Worm (Caenorhabditis elegans) whole organism, L1 larva: Measurements from ENCODE around the gene col-157.

Experiments
- F16B12.6 ChIP-seq: fragments of 150-350 bp; optimal IDR thresholded peaks from 2 replicates; lab custom pipeline; 2014; ENCODE audit warnings: missing biosample characterization, missing genetic modification characterization
- alr-1 ChIP-seq: fragments of 200-800 bp; sonication (Bioruptor generic); optimal IDR thresholded peaks from 2 replicates; lab custom pipeline; 2018; ENCODE audit warnings: borderline replicate concordance, mild to moderate bottlenecking, missing genetic modification characterization, missing compliant biosample characterization
- blmp-1 ChIP-seq: fragments of 150-350 bp; optimal IDR thresholded peaks from 2 replicates; lab custom pipeline; 2014; ENCODE audit warnings: missing biosample characterization, missing genetic modification characterization
- ceh-63 ChIP-seq: fragments of 200-800 bp; sonication (Bioruptor generic); optimal IDR thresholded peaks from 2 replicates; lab custom pipeline; 2018; ENCODE audit warnings: mild to moderate bottlenecking, missing genetic modification characterization, missing compliant biosample characterization
- ceh-8 ChIP-seq: fragments of 200-800 bp; sonication (Bioruptor generic); optimal IDR thresholded peaks from 2 replicates; lab custom pipeline; 2018; ENCODE audit warnings: mild to moderate bottlenecking, missing genetic modification characterization, moderate library complexity, missing compliant biosample characterization
- ceh-82 ChIP-seq, 3 experiments: fragments of 150-350 bp in 1 of 3; sonication (generic microtip) in 2 of 3; optimal IDR thresholded peaks; 2 replicates each; lab custom pipeline; 2014 to 2017; ENCODE audit warnings: missing biosample characterization in 3 of 3, missing genetic modification characterization in 3 of 3
- ceh-88 ChIP-seq: fragments of 200-800 bp; sonication (Bioruptor generic); IDR thresholded peaks from 2 replicates; pipeline ENCODE4 v1.3.6; 2022; ENCODE audit warnings: missing genetic modification characterization, missing compliant biosample characterization
- efl-1 ChIP-seq, 4 experiments: fragments of 150-350 bp; optimal IDR thresholded peaks in 3 of 4; peaks in 1 of 4; 1 replicate in 1 of 4; 2 replicates in 3 of 4; lab custom pipeline; 2014; ENCODE audit warnings: missing biosample characterization in 2 of 4, missing genetic modification characterization in 2 of 4, missing genetic modification reagents in 2 of 4
- efl-3 ChIP-seq: fragments of 200-800 bp; sonication (Bioruptor generic); optimal IDR thresholded peaks from 2 replicates; lab custom pipeline; 2018; ENCODE audit warnings: mild to moderate bottlenecking, missing genetic modification characterization, missing compliant biosample characterization
- egl-13 ChIP-seq: sonication (generic microtip); optimal IDR thresholded peaks from 2 replicates; lab custom pipeline; 2016; ENCODE audit warnings: missing genotype, missing genetic modification reagents, missing genetic modification characterization, missing compliant biosample characterization
- elt-3 ChIP-seq, 6 experiments: fragments of 150-350 bp in 1 of 6; sonication (generic microtip); optimal IDR thresholded peaks; 2 replicates each; lab custom pipeline; 2017 to 2018; ENCODE audit warnings: missing biosample characterization in 6 of 6, missing genetic modification characterization in 6 of 6, inconsistent platforms in 1 of 6
- ets-5 ChIP-seq: fragments of 200-800 bp; sonication (Bioruptor generic); IDR thresholded peaks from 2 replicates; pipeline ENCODE4 v1.3.6; 2022; ENCODE audit warnings: missing genetic modification characterization, missing compliant biosample characterization
- fkh-4 ChIP-seq: sonication (generic microtip); optimal IDR thresholded peaks from 2 replicates; lab custom pipeline; 2016; ENCODE audit warnings: missing compliant biosample characterization, missing genetic modification characterization, borderline replicate concordance
- fkh-8 ChIP-seq: sonication (generic microtip); optimal IDR thresholded peaks from 2 replicates; lab custom pipeline; 2016; ENCODE audit warnings: mild to moderate bottlenecking, missing genetic modification characterization, missing compliant biosample characterization
- hlh-17 ChIP-seq: fragments of 200-800 bp; sonication (Bioruptor generic); optimal IDR thresholded peaks from 2 replicates; lab custom pipeline; 2018; ENCODE audit warnings: missing genetic modification characterization, mild to moderate bottlenecking, missing compliant biosample characterization, moderate library complexity, borderline replicate concordance
- hlh-4 ChIP-seq: sonication (generic microtip); optimal IDR thresholded peaks from 2 replicates; lab custom pipeline; 2016; ENCODE audit warnings: mild to moderate bottlenecking, missing genetic modification characterization, missing compliant biosample characterization
- hpl-2 ChIP-seq: fragments of 150-350 bp; optimal IDR thresholded peaks from 2 replicates; lab custom pipeline; 2014; ENCODE audit warnings: missing biosample characterization, missing genetic modification reagents, missing genetic modification characterization
- isw-1 ChIP-seq: fragments of 200-800 bp; sonication (Bioruptor generic); IDR thresholded peaks from 2 replicates; pipeline ENCODE4 v1.3.6; 2022; ENCODE audit warnings: missing genetic modification characterization, missing compliant biosample characterization
- lin-13 ChIP-seq: fragments of 150-350 bp; optimal IDR thresholded peaks from 2 replicates; lab custom pipeline; 2014; ENCODE audit warnings: missing biosample characterization, missing genetic modification reagents, missing genetic modification characterization
- lin-15B ChIP-seq: fragments of 150-350 bp; sonication (generic microtip); optimal IDR thresholded peaks from 3 replicates; lab custom pipeline; 2014; ENCODE audit warnings: missing biosample characterization, missing genetic modification characterization
- lin-39 ChIP-seq: fragments of 150-350 bp; optimal IDR thresholded peaks from 2 replicates; lab custom pipeline; 2014; ENCODE audit warnings: missing biosample characterization, missing genetic modification reagents, missing genetic modification characterization
- lsy-2 ChIP-seq, 2 experiments: fragments of 150-350 bp; optimal IDR thresholded peaks; 2 replicates each; lab custom pipeline; 2014; ENCODE audit warnings: missing biosample characterization in 2 of 2, missing genetic modification characterization in 2 of 2
- mdl-1 ChIP-seq, 2 experiments: fragments of 150-350 bp; optimal IDR thresholded peaks; 2 replicates each; lab custom pipeline; 2014 to 2017; ENCODE audit warnings: missing biosample characterization in 2 of 2, missing genetic modification characterization in 2 of 2, inconsistent platforms in 1 of 2
- nhr-11 ChIP-seq: fragments of 150-350 bp; optimal IDR thresholded peaks from 2 replicates; lab custom pipeline; 2014; ENCODE audit warnings: missing biosample characterization, missing genetic modification characterization
- nhr-20 ChIP-seq: sonication (generic microtip); optimal IDR thresholded peaks from 2 replicates; lab custom pipeline; 2016; ENCODE audit warnings: mild to moderate bottlenecking, missing genetic modification characterization, missing compliant biosample characterization
- nhr-237 ChIP-seq: fragments of 150-350 bp; optimal IDR thresholded peaks from 2 replicates; lab custom pipeline; 2014; ENCODE audit warnings: missing biosample characterization, missing genetic modification characterization
- rnt-1 ChIP-seq: sonication (generic microtip); optimal IDR thresholded peaks from 2 replicates; lab custom pipeline; 2016; ENCODE audit warnings: mild to moderate bottlenecking, missing genetic modification characterization, moderate library complexity, missing compliant biosample characterization
- skn-1 ChIP-seq: fragments of 150-350 bp; optimal IDR thresholded peaks from 2 replicates; lab custom pipeline; 2014; ENCODE audit warnings: missing biosample characterization, missing genetic modification characterization
- snu-23 ChIP-seq: sonication (generic microtip); optimal IDR thresholded peaks from 2 replicates; lab custom pipeline; 2016; ENCODE audit warnings: missing genetic modification characterization, missing compliant biosample characterization
- sptf-1 ChIP-seq: fragments of 150-350 bp; optimal IDR thresholded peaks from 2 replicates; lab custom pipeline; 2014; ENCODE audit warnings: missing biosample characterization, missing genetic modification characterization
- unc-130 ChIP-seq: fragments of 150-350 bp; optimal IDR thresholded peaks from 2 replicates; lab custom pipeline; 2017; ENCODE audit warnings: missing biosample characterization, missing genetic modification characterization, inconsistent platforms
- unc-30 ChIP-seq: sonication (generic microtip); optimal IDR thresholded peaks from 2 replicates; lab custom pipeline; 2017; ENCODE audit warnings: missing biosample characterization, missing genetic modification characterization
- vab-15 ChIP-seq: sonication (generic microtip); optimal IDR thresholded peaks from 2 replicates; lab custom pipeline; 2017; ENCODE audit warnings: missing genotype, mild to moderate bottlenecking, missing genetic modification characterization, missing compliant biosample characterization
- zag-1 ChIP-seq: fragments of 150-350 bp; optimal IDR thresholded peaks from 2 replicates; lab custom pipeline; 2014; ENCODE audit warnings: missing biosample characterization, missing genetic modification characterization

Gene col-157

DNA sequence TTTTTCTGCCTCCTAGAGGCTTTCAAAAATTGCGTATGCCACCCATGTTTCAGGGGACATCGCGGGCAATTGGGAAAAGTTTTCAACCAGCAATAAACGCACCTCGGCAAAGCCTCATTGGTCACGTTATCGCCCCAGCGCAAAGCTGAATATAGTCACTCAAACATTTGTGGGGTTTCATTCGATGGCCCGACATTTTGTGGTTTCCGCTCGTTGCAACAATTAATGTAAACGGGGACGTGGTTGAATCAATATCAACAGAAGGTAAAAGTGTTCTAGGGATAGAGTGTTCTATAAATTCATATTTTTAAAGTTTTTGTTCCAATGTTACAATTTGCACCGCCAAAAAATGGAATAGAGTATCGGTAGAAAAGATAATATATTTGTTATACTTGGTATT, 4.4 kb downstream of the col-157 start:
- no peak for TF ChIP-seq efl-1 (optimal IDR thresholded peaks at IDR 0.05; lab: Kevin White, UChicago)
- no peak for TF ChIP-seq efl-1 (GFP tag; optimal IDR thresholded peaks at IDR 0.05 in 1 of 2; lab: Kevin White, UChicago)
- no peak for TF ChIP-seq nhr-11
- no peak for TF ChIP-seq ceh-63 (GFP tag; lab: Kevin White, UChicago)
- no peak for TF ChIP-seq nhr-237
- no peak for TF ChIP-seq hlh-17 (GFP tag; lab: Kevin White, UChicago)
- TF ChIP-seq ceh-8 (GFP tag; lab: Kevin White, UChicago), result no peak
- TF ChIP-seq hlh-4 (tag; lab: Kevin White, UChicago), result no peak
- TF ChIP-seq isw-1 (GFP tag; lab: Robert Waterston, UW), result no peak
- no peak for TF ChIP-seq fkh-8 (tag; lab: Kevin White, UChicago)
- no peak for TF ChIP-seq egl-13 (tag; lab: Kevin White, UChicago)
- TF ChIP-seq efl-3 (GFP tag; lab: Kevin White, UChicago), result no peak
- no peak for TF ChIP-seq lin-15B
- no peak for TF ChIP-seq zag-1 (tag; lab: Kevin White, UChicago)

DNA sequence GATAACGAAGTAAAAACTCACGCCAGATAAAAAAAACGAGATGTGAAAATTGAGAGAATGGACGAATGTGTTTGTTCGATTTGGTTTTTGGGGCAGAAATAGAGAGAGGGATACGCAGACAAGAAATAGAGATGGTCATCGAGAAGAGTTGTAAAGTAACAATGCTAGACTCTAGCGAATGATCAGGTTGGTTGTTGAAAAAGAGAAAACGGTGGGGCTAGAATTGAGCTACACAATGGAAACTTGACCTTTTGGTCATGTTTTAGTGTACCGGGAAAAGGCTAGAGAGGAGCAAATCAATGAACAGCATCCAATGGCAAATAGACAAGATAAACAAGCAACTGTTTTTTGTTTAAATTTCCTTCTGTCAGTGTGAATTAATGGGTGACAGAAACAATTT, 6.5 kb downstream of the col-157 start, which contains the start of gene dhs-19:
Gene dhs-19, minus strand, starts transcription at position 101 of the 400 bp plus-strand sequence.
- no peak for TF ChIP-seq skn-1 (tag; lab: Kevin White, UChicago)
- TF ChIP-seq snu-23, result no peak
- TF ChIP-seq lin-39 (tag; lab: Kevin White, UChicago), result no peak
- no peak for TF ChIP-seq unc-30
- no peak for TF ChIP-seq efl-1 (optimal IDR thresholded peaks at IDR 0.05; lab: Kevin White, UChicago)
- no peak for TF ChIP-seq efl-1 (GFP tag; optimal IDR thresholded peaks at IDR 0.05 in 1 of 2; lab: Kevin White, UChicago)
- TF ChIP-seq ceh-8 (GFP tag; lab: Kevin White, UChicago), result no peak
- TF ChIP-seq rnt-1 (tag; lab: Kevin White, UChicago), result peak; percentile 20
- no peak for TF ChIP-seq lin-13 (GFP tag; lab: Kevin White, UChicago)
- TF ChIP-seq hpl-2 (GFP tag; lab: Kevin White, UChicago), result no peak
- no peak for TF ChIP-seq ets-5
- no peak for TF ChIP-seq isw-1 (GFP tag; lab: Robert Waterston, UW)
- TF ChIP-seq nhr-20, result peak; percentile 21
- TF ChIP-seq mdl-1 (tag; optimal IDR thresholded peaks at IDR 0.05; lab: Kevin White, UChicago), result no peak
- no peak for TF ChIP-seq ceh-88
- peak; percentile 18 for TF ChIP-seq blmp-1 (tag; lab: Kevin White, UChicago)
- no peak for TF ChIP-seq alr-1 (tag; lab: Kevin White, UChicago)
- TF ChIP-seq, all 84 proteins: peak for 3

DNA sequence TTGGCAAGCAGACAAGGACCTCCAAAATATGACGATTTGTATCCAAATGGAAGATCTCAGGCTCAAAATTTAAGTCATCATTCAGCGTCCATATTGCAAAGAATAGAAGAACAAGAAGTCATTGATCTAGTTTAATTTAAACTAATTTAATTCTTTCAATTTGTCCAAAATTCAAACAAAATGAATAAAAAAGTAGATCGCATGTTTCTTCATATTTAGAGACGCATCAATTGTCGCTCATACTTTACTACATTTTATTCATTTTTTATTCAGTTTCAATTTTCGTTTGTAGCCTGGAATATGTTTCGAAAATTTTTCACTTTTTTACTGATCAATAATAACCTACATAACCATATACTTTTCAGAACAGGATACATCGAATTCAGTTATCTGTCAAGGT, 8.6 kb downstream of the col-157 start, which contains the start of gene T11F9.21:
Gene T11F9.21, plus strand, starts transcription at position 301 of the 400 bp plus-strand sequence.
- TF ChIP-seq lsy-2 (tag; optimal IDR thresholded peaks at IDR 0.05; lab: Kevin White, UChicago) (no peak), rnt-1 (tag; lab: Kevin White, UChicago) (no peak), ceh-82 (tag; optimal IDR thresholded peaks at IDR 0.05; lab: Kevin White, UChicago) (no peak), efl-1 (optimal IDR thresholded peaks at IDR 0.05; lab: Kevin White, UChicago) (no peak), efl-1 (GFP tag; optimal IDR thresholded peaks at IDR 0.05 in 1 of 2; lab: Kevin White, UChicago) (no peak), ceh-8 (GFP tag; lab: Kevin White, UChicago) (no peak), fkh-4 (no peak), lin-39 (tag; lab: Kevin White, UChicago) (no peak), elt-3 (tag; optimal IDR thresholded peaks at IDR 0.05; lab: Kevin White, UChicago) (no peak), unc-130 (no peak), ceh-88 (no peak), sptf-1 (tag; lab: Kevin White, UChicago) (no peak), alr-1 (tag; lab: Kevin White, UChicago) (no peak)
- TF ChIP-seq, all 84 proteins: peak for 0

DNA sequence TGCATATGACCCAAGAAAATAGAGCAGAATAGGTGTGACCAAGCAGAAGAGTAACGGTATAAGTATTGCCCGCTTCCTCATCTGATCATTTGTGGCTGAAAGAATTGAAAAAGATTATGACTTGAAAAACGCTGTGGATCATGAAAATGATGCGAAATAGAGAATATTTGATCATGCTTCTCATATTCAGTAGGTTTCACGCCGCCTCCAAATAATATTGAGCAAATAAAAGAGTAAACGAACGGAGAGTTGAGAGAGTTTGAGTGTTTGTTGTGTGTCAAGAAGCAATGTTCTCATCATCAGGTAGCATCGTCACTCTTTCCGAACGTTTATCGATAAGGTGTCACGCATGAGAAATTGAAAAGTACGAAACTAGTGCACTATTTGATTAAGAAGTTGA, 12.4 kb downstream of the col-157 start, which contains the start of gene htrl-1:
Gene htrl-1, minus strand, starts transcription at position 101 of the 400 bp plus-strand sequence.
- TF ChIP-seq F16B12.6 (tag; lab: Kevin White, UChicago) (no peak), vab-15 (no peak)
- TF ChIP-seq, all 84 proteins: peak for 0
